Worm (Caenorhabditis elegans): Measurements from ENCODE around the gene 2L52.1.

2L52.1 gene

DNA sequence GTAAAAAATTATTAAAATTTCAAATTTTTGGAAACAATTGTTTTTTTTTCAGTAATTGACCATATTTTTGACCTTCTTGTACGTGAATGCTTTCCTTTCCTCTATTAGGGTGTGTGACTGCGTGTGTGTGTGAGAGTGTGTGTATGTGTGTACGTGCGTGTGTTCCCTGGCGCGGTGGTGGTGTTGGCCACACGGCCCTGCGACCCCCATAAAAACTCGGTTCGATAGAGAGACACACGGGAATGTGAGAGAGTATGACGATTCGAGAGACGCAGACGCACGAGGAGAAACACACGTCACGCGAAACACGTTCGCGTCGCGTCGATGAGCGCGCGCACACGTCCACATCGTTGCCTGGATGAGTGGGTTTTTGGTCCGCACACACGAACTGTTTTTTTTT lies 17.1 kb downstream of the 2L52.1 start (continued):
- TF ChIP-seq ceh-6 (GFP tag; optimal IDR thresholded peaks at IDR 0.05) (peak; percentile 41), ref-2 (tag; optimal IDR thresholded peaks at IDR 0.05) (peak; percentile 68), Y22D7AL.16 (tag; optimal IDR thresholded peaks at IDR 0.05) (no peak), nhr-11 (tag; optimal IDR thresholded peaks at IDR 0.05) (no peak), unc-3 (GFP tag; conservative IDR thresholded peaks at IDR 0.05) (no peak), unc-3 (tag; optimal IDR thresholded peaks at IDR 0.05) (no peak), fax-1 (tag; optimal IDR thresholded peaks at IDR 0.05) (no peak), ceh-30 (tag; optimal IDR thresholded peaks at IDR 0.05) (no peak), ceh-18 (tag; optimal IDR thresholded peaks at IDR 0.05) (peak; percentile 56), ceh-9 (tag; optimal IDR thresholded peaks at IDR 0.05) (no peak), mec-3 (tag; optimal IDR thresholded peaks at IDR 0.05; ENCODE audit: borderline replicate concordance) (no peak), ceh-24 (tag; optimal IDR thresholded peaks at IDR 0.05) (no peak), gmeb-2 (tag; optimal IDR thresholded peaks at IDR 0.05) (no peak), pha-2 (tag; optimal IDR thresholded peaks at IDR 0.05) (no peak), K02D7.2 (tag; optimal IDR thresholded peaks at IDR 0.05) (no peak), zip-5 (tag; optimal IDR thresholded peaks at IDR 0.05) (no peak), lim-6 (tag; optimal IDR thresholded peaks at IDR 0.05) (no peak)

DNA sequence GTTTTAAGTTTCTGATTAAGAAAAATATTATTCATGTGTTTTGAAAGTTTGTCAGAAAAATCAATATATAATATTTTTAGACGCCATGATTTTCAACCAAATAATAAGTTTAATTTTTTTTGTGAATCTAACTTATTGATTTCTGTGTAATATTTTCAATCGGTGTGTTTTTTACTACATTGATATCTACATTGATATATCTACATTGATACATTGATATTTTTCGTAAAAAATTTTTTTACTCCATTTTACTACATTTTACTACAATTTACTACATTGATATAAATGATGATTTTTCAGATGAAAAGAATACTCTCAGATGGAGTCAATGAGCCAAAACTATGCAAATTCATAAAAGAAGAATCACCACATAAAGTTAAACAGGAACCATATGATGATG lies 17.6 kb downstream of the 2L52.1 start, which contains the start of gene gmeb-1:
Gene gmeb-1, plus strand, starts transcription at position 301 of the 400 bp plus-strand sequence.
- no peak for TF ChIP-seq elt-4 (tag; optimal IDR thresholded peaks at IDR 0.05)
- TF ChIP-seq ref-2 (tag; optimal IDR thresholded peaks at IDR 0.05) = no peak
- TF ChIP-seq ttx-3 (tag; optimal IDR thresholded peaks at IDR 0.05) = no peak
- TF ChIP-seq nhr-11 (tag; optimal IDR thresholded peaks at IDR 0.05) = no peak
- no peak for TF ChIP-seq ceh-30 (tag; optimal IDR thresholded peaks at IDR 0.05)
- no peak for TF ChIP-seq Y22D7AL.16 (tag; optimal IDR thresholded peaks at IDR 0.05)
- TF ChIP-seq ceh-31 (tag; optimal IDR thresholded peaks at IDR 0.05) = no peak
- no peak for TF ChIP-seq pag-3 (tag; optimal IDR thresholded peaks at IDR 0.05; ENCODE audit: borderline replicate concordance)
- no peak for TF ChIP-seq ceh-14 (tag; optimal IDR thresholded peaks at IDR 0.05)
- no peak for TF ChIP-seq fax-1 (tag; optimal IDR thresholded peaks at IDR 0.05)
- no peak for TF ChIP-seq sox-2 (GFP tag; IDR thresholded peaks at IDR 0.05)
- TF ChIP-seq ceh-18 (tag; optimal IDR thresholded peaks at IDR 0.05) = no peak
- TF ChIP-seq fkh-10 (GFP tag; optimal IDR thresholded peaks at IDR 0.05) = no peak
- no peak for TF ChIP-seq sox-4 (tag; optimal IDR thresholded peaks at IDR 0.05)
- no peak for TF ChIP-seq hlh-6 (tag; optimal IDR thresholded peaks at IDR 0.05)
- TF ChIP-seq hlh-13 (GFP tag; optimal IDR thresholded peaks at IDR 0.05) = no peak
- no peak for TF ChIP-seq T23F11.4 (GFP tag; optimal IDR thresholded peaks at IDR 0.05)
- no peak for TF ChIP-seq ama-1 (optimal IDR thresholded peaks at IDR 0.05)
- no peak for TF ChIP-seq nhr-232 (tag; optimal IDR thresholded peaks at IDR 0.05)
- TF ChIP-seq ceh-6 (GFP tag; optimal IDR thresholded peaks at IDR 0.05) = no peak

DNA sequence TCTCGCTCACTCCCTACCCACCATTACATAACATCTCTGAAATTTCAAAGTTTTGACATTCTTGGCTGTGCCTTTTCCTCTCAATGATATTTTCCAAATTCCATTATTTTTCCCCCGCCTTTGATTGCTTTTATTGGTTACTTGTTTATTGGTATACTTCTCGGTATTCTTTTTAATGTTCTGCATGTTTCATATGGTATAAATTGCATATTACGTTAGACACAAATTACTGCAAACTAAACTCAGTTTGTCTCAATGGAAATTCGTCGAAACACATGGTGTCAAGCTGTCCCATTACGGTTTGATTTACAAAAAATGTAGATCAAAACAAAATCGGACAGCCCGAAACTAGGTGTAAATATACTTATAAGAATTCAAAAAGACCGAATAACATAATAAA lies 20.3 kb downstream of the 2L52.1 start:
- TF ChIP-seq zip-5 (tag; optimal IDR thresholded peaks at IDR 0.05) = no peak
- no peak for TF ChIP-seq ceh-18 (tag; optimal IDR thresholded peaks at IDR 0.05)
- no peak for TF ChIP-seq ceh-24 (tag; optimal IDR thresholded peaks at IDR 0.05)
- no peak for TF ChIP-seq pag-3 (tag; optimal IDR thresholded peaks at IDR 0.05; ENCODE audit: borderline replicate concordance)
- TF ChIP-seq ama-1 (optimal IDR thresholded peaks at IDR 0.05) = no peak
- TF ChIP-seq gmeb-2 (tag; optimal IDR thresholded peaks at IDR 0.05) = no peak
- no peak for TF ChIP-seq npax-4 (tag; optimal IDR thresholded peaks at IDR 0.05)
- TF ChIP-seq rnt-1 (tag; optimal IDR thresholded peaks at IDR 0.05) = no peak

DNA sequence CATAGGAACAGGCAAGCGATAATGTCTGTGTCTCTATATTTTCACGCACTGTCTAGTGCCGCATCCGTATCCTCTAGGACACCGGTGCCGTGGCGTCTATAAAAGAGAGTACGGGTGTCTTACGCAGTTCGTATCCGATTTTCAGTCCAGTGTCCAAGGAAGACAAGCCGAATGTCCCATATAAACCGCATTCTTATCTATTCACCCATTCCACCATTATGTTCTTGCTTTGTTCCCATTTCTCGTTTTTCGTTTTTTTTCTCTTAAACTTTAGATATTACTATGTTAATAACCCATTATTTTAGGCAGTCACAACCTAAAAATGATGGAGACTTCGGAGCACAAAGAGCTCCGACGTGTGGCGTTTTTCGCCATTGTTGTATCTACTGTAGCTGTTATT lies 21.4 kb downstream of the 2L52.1 start, which contains the start of gene sqt-2:
Gene sqt-2, plus strand, starts transcription at position 301 of the 400 bp plus-strand sequence.
- TF ChIP-seq sox-2 (GFP tag; IDR thresholded peaks at IDR 0.05) = no peak

DNA sequence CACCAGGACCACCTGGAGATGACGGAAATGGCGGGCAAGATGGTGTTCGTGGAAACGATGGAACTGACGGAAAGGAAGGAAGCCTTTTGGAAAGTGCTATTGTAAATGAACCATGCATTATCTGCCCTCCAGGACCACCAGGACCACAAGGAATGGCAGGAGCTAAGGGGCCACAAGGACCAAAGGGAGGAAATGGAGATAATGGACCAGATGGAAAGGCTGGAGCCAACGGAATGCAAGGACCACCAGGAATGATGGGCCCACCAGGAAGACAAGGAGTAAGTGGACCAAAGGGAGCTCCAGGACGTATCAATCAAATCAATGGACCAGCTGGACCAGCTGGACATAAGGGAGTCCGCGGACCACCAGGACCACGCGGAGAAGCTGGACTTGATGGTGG lies 22.1 kb downstream of the 2L52.1 start:
- TF ChIP-seq zip-5 (tag; optimal IDR thresholded peaks at IDR 0.05) (no peak), mec-3 (tag; optimal IDR thresholded peaks at IDR 0.05; ENCODE audit: borderline replicate concordance) (peak; percentile 37), hlh-15 (tag; optimal IDR thresholded peaks at IDR 0.05) (no peak), sox-2 (GFP tag; IDR thresholded peaks at IDR 0.05) (no peak), hlh-30 (tag; optimal IDR thresholded peaks at IDR 0.05; ENCODE audit: insufficient read depth) (no peak), pax-1 (tag; optimal IDR thresholded peaks at IDR 0.05) (no peak), F13H6.1 (tag; optimal IDR thresholded peaks at IDR 0.05) (no peak), T23F11.4 (GFP tag; optimal IDR thresholded peaks at IDR 0.05) (no peak)

Data from whole organism, late embryonic.